Fruit fly (Drosophila melanogaster): Measurements from ENCODE around the gene GckIII.

The GckIII gene

DNA sequence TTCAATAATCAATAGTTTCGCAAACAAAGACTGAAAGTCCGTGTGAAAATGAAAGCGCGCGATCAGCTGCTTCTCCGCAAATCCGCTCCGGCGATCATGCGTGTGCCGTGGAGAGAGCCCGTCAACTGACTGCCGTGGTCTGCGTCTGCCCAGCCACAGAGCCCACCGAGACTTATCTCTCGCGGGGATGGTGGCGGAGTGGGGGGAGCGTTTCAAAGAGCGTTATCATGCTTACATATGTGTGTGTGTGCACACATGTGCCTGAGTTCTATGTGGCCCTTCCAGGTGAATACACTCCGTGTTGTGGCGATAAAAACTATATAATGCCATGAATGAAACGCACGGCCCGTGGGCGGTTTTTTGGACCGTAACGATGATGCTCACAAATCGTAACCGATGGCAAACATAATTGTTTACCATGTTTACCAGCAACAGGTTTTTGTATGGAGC is 7.3 kb upstream of the GckIII start (continued):
- TF ChIP-seq CG3726 (GFP tag; IDR thresholded peaks at IDR 0.05): no peak
- no peak for TF ChIP-seq CG17612 (GFP tag; IDR thresholded peaks at IDR 0.05)
- peak; percentile 24; the same call in 1 of the 2 replicates for TF ChIP-seq Scr (GFP tag; IDR thresholded peaks at IDR 0.05; ENCODE audit: partially characterized antibody)
- TF ChIP-seq Pdp1 (GFP tag; optimal IDR thresholded peaks at IDR 0.05): peak in 1 of 2 experiments; percentile 78
- no peak for TF ChIP-seq CG4854 (GFP tag; optimal IDR thresholded peaks at IDR 0.05)
- no peak for TF ChIP-seq en (GFP tag; optimal IDR thresholded peaks at IDR 0.05)
- no peak for TF ChIP-seq CG31441 (GFP tag; IDR thresholded peaks at IDR 0.05)
- no peak for TF ChIP-seq nerfin-1 (tag; optimal IDR thresholded peaks at IDR 0.05)
- TF ChIP-seq CG12071 (GFP tag; optimal IDR thresholded peaks at IDR 0.05): no peak
- no peak for TF ChIP-seq peb (GFP tag; IDR thresholded peaks at IDR 0.05)
- TF ChIP-seq odd (GFP tag; optimal IDR thresholded peaks at IDR 0.05): peak; percentile 1
- TF ChIP-seq btn (GFP tag; optimal IDR thresholded peaks at IDR 0.05): no peak
- no peak for TF ChIP-seq corto (GFP tag; optimal IDR thresholded peaks at IDR 0.05)
- TF ChIP-seq BtbVII (GFP tag; optimal IDR thresholded peaks at IDR 0.05): peak; percentile 19
- TF ChIP-seq z (GFP tag; IDR thresholded peaks at IDR 0.05): no peak
- peak; percentile 23 for TF ChIP-seq scrt (GFP tag; optimal IDR thresholded peaks at IDR 0.05)
- TF ChIP-seq tap (tag; optimal IDR thresholded peaks at IDR 0.05): no peak
- TF ChIP-seq CG8388 (GFP tag; optimal IDR thresholded peaks at IDR 0.05): no peak
- peak; percentile 38; the same call in 1 of the 2 replicates for TF ChIP-seq vvl (GFP tag; IDR thresholded peaks at IDR 0.05)
- peak; percentile 58 for TF ChIP-seq grn (GFP tag; optimal IDR thresholded peaks at IDR 0.05)
- no peak for TF ChIP-seq fd102C (GFP tag; optimal IDR thresholded peaks at IDR 0.05)
- TF ChIP-seq pfk (GFP tag; optimal IDR thresholded peaks at IDR 0.05): no peak
- TF ChIP-seq CG10267 (tag; optimal IDR thresholded peaks at IDR 0.05): no peak
- TF ChIP-seq ap (GFP tag; IDR thresholded peaks at IDR 0.05): no peak
- no peak for TF ChIP-seq CG15696 (tag; optimal IDR thresholded peaks at IDR 0.05)
- TF ChIP-seq cwo (GFP tag; optimal IDR thresholded peaks at IDR 0.05): peak; percentile 79
- TF ChIP-seq CG3407 (GFP tag; optimal IDR thresholded peaks at IDR 0.05): no peak
- TF ChIP-seq CG4820 (GFP tag; optimal IDR thresholded peaks at IDR 0.05): no peak
- TF ChIP-seq CG7372 (GFP tag; IDR thresholded peaks at IDR 0.05): no peak
- TF ChIP-seq trem (tag; optimal IDR thresholded peaks at IDR 0.05): no peak
- TF ChIP-seq gcm (GFP tag; optimal IDR thresholded peaks at IDR 0.05): no peak
- no peak for TF ChIP-seq C15 (GFP tag; IDR thresholded peaks at IDR 0.05)
- no peak for TF ChIP-seq Xrp1 (GFP tag; IDR thresholded peaks at IDR 0.05)
- TF ChIP-seq CG15514 (GFP tag; optimal IDR thresholded peaks at IDR 0.05): peak; percentile 22
- TF ChIP-seq az2 (GFP tag; optimal IDR thresholded peaks at IDR 0.05): no peak
- TF ChIP-seq Gug (GFP tag; IDR thresholded peaks at IDR 0.05): no peak
- TF ChIP-seq CG10209 (GFP tag; optimal IDR thresholded peaks at IDR 0.05): no peak
- TF ChIP-seq Nf-YA (GFP tag; IDR thresholded peaks at IDR 0.05): no peak
- TF ChIP-seq CG32772 (GFP tag; IDR thresholded peaks at IDR 0.05): no peak
- no peak for TF ChIP-seq TFAM (GFP tag; optimal IDR thresholded peaks at IDR 0.05)
- TF ChIP-seq CG6813 (GFP tag; optimal IDR thresholded peaks at IDR 0.05): peak; percentile 3
- no peak for TF ChIP-seq ATbp (GFP tag; optimal IDR thresholded peaks at IDR 0.05)
- no peak for TF ChIP-seq wek (GFP tag; optimal IDR thresholded peaks at IDR 0.05)
- TF ChIP-seq Doc2 (GFP tag; IDR thresholded peaks at IDR 0.05): no peak
- TF ChIP-seq CG15073 (GFP tag; optimal IDR thresholded peaks at IDR 0.05): no peak
- no peak for TF ChIP-seq NC2α (GFP tag; optimal IDR thresholded peaks at IDR 0.05)
- no peak for TF ChIP-seq Fer2 (tag; optimal IDR thresholded peaks at IDR 0.05)
- TF ChIP-seq ERR (GFP tag; optimal IDR thresholded peaks at IDR 0.05): peak; percentile 5
- no peak for TF ChIP-seq CG16863 (GFP tag; optimal IDR thresholded peaks at IDR 0.05)
- TF ChIP-seq CG1832 (GFP tag; optimal IDR thresholded peaks at IDR 0.05): no peak
- TF ChIP-seq ranshi (GFP tag; IDR thresholded peaks at IDR 0.05): no peak; the same call in 1 of the 2 replicates
